Worm (Caenorhabditis elegans): ENCODE measurements around the gene W03G11.3.

ce11 chrX:12068250-12068649 is 35.4 kb downstream of the W03G11.3 start, which contains the start of gene lgc-24:
- no peak for TF ChIP-seq sea-1 (GFP tag; conservative IDR thresholded peaks at IDR 0.05)
- TF ChIP-seq ceh-13 (GFP tag; optimal IDR thresholded peaks at IDR 0.05): no peak

Measured in whole organism, early embryonic.